Worm (Caenorhabditis elegans): ENCODE measurements around the gene W02B3.7.

The W02B3.7 gene

ce11 chrIII:691933-692332 lies at the start of gene W02B3.7:
Gene W02B3.7, minus strand, starts transcription at chrIII:692033.
- no peak for TF ChIP-seq flt-1 (GFP tag; IDR thresholded peaks at IDR 0.05)
- TF ChIP-seq sea-1 (GFP tag; conservative IDR thresholded peaks at IDR 0.05) = no peak
- TF ChIP-seq ets-7 (tag; optimal IDR thresholded peaks at IDR 0.05) = no peak
- no peak for TF ChIP-seq ceh-36 (tag; optimal IDR thresholded peaks at IDR 0.05)
- TF ChIP-seq tra-4 (tag; optimal IDR thresholded peaks at IDR 0.05) = no peak
- TF ChIP-seq F13C5.2 (tag; optimal IDR thresholded peaks at IDR 0.05) = no peak
- no peak for TF ChIP-seq hmbx-1 (tag; optimal IDR thresholded peaks at IDR 0.05)
- no peak for TF ChIP-seq B0310.2 (tag; optimal IDR thresholded peaks at IDR 0.05)
- TF ChIP-seq pes-1 (GFP tag; IDR thresholded peaks at IDR 0.05) = no peak
- no peak for TF ChIP-seq scrt-1 (GFP tag; IDR thresholded peaks at IDR 0.05)
- TF ChIP-seq tbx-37 (GFP tag; conservative IDR thresholded peaks at IDR 0.05) = no peak
- no peak for TF ChIP-seq tbx-11 (GFP tag; IDR thresholded peaks at IDR 0.05)
- no peak for TF ChIP-seq ceh-13 (GFP tag; optimal IDR thresholded peaks at IDR 0.05)
- TF ChIP-seq aly-1 (tag; optimal IDR thresholded peaks at IDR 0.05) = no peak
- TF ChIP-seq ama-1 (optimal IDR thresholded peaks at IDR 0.05) = no peak
- TF ChIP-seq hmg-4 (GFP tag; optimal IDR thresholded peaks at IDR 0.05) = no peak
- TF ChIP-seq hnd-1 (tag; optimal IDR thresholded peaks at IDR 0.05) = no peak

DNA sequence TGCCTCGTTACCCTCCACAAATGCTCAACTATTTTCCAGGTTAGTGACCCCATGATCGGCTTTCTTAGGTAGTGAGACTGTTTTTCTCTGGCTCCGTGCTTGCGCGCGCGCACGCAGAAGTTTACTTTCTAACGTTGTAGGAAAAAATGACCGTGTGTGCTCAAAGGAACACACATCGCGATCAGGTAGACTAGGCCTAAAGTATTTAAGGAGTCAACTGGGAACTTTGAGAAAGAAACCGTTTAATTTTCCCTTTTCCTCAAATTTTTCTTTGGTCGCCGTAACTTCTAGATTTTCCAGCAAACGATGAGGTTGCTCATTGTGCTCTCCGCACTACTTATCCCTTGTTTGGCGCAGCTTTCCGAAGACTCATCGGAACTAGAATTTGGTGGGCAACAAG lies 48.5 kb upstream of the W02B3.7 start, which contains the start of gene idpp-1:
idpp-1 (plus strand) TSS at position 301 of the 400 bp plus-strand sequence.
- TF ChIP-seq sea-1 (GFP tag; conservative IDR thresholded peaks at IDR 0.05) = no peak

- no peak for TF ChIP-seq ets-7 (tag; optimal IDR thresholded peaks at IDR 0.05)
- TF ChIP-seq sea-1 (GFP tag; conservative IDR thresholded peaks at IDR 0.05) = no peak
- no peak for TF ChIP-seq ceh-36 (tag; optimal IDR thresholded peaks at IDR 0.05)
- no peak for TF ChIP-seq pes-1 (GFP tag; IDR thresholded peaks at IDR 0.05)
- TF ChIP-seq ama-1 (optimal IDR thresholded peaks at IDR 0.05) = no peak
- no peak for TF ChIP-seq F13C5.2 (tag; optimal IDR thresholded peaks at IDR 0.05)
- no peak for TF ChIP-seq hmg-4 (GFP tag; optimal IDR thresholded peaks at IDR 0.05)
- no peak for TF ChIP-seq aly-1 (tag; optimal IDR thresholded peaks at IDR 0.05)
- TF ChIP-seq tbx-11 (GFP tag; IDR thresholded peaks at IDR 0.05) = no peak
- no peak for TF ChIP-seq hnd-1 (tag; optimal IDR thresholded peaks at IDR 0.05)
- TF ChIP-seq flt-1 (GFP tag; IDR thresholded peaks at IDR 0.05) = no peak
- TF ChIP-seq B0310.2 (tag; optimal IDR thresholded peaks at IDR 0.05) = no peak
- TF ChIP-seq hmbx-1 (tag; optimal IDR thresholded peaks at IDR 0.05) = no peak
Measured at ce11 chrIII:728694-729093, 36.9 kb upstream of the W02B3.7 start.

DNA sequence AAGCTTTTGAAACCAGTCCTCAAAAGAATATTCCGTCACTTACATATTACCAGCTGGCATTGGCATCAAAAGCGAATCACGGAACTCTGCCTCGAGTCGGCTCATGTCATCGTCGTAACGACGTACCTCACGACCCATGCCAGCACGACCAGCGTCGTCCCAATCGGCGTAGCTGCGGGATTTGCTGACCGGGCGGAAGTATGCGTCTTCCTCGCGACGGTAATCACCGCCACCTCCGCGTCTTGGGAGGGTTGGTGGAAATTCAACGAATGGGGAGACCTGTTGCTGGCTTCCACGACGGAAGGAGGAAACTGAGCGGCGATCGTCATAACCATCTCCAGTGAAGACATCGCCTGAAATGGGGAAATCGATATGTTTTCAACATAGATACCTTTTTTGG lies 36.2 kb upstream of the W02B3.7 start:
- TF ChIP-seq ceh-36 (tag; optimal IDR thresholded peaks at IDR 0.05) (no peak), hmbx-1 (tag; optimal IDR thresholded peaks at IDR 0.05) (no peak), hmg-4 (GFP tag; optimal IDR thresholded peaks at IDR 0.05) (no peak), flt-1 (GFP tag; IDR thresholded peaks at IDR 0.05) (no peak), B0310.2 (tag; optimal IDR thresholded peaks at IDR 0.05) (no peak), tra-4 (tag; optimal IDR thresholded peaks at IDR 0.05) (no peak)

ce11 chrIII:724819-725218 lies 33.0 kb upstream of the W02B3.7 start, which contains the start of gene flp-24:
Gene flp-24, plus strand, starts transcription at chrIII:725119.
- TF ChIP-seq ets-7 (tag; optimal IDR thresholded peaks at IDR 0.05) = no peak
- no peak for TF ChIP-seq hnd-1 (tag; optimal IDR thresholded peaks at IDR 0.05)
- TF ChIP-seq tbx-11 (GFP tag; IDR thresholded peaks at IDR 0.05) = no peak
- no peak for TF ChIP-seq F13C5.2 (tag; optimal IDR thresholded peaks at IDR 0.05)
- no peak for TF ChIP-seq tra-4 (tag; optimal IDR thresholded peaks at IDR 0.05)
- no peak for TF ChIP-seq B0310.2 (tag; optimal IDR thresholded peaks at IDR 0.05)
- no peak for TF ChIP-seq ceh-13 (GFP tag; optimal IDR thresholded peaks at IDR 0.05)
- no peak for TF ChIP-seq flt-1 (GFP tag; IDR thresholded peaks at IDR 0.05)
- no peak for TF ChIP-seq sea-1 (GFP tag; conservative IDR thresholded peaks at IDR 0.05)
- no peak for TF ChIP-seq pes-1 (GFP tag; IDR thresholded peaks at IDR 0.05)
- TF ChIP-seq hmbx-1 (tag; optimal IDR thresholded peaks at IDR 0.05) = no peak

- no peak for TF ChIP-seq ets-7 (tag; optimal IDR thresholded peaks at IDR 0.05)
- no peak for TF ChIP-seq B0310.2 (tag; optimal IDR thresholded peaks at IDR 0.05)
- no peak for TF ChIP-seq aly-1 (tag; optimal IDR thresholded peaks at IDR 0.05)
- TF ChIP-seq hmg-4 (GFP tag; optimal IDR thresholded peaks at IDR 0.05) = no peak
- TF ChIP-seq sea-1 (GFP tag; conservative IDR thresholded peaks at IDR 0.05) = no peak
- TF ChIP-seq tra-4 (tag; optimal IDR thresholded peaks at IDR 0.05) = no peak
- TF ChIP-seq tbx-37 (GFP tag; conservative IDR thresholded peaks at IDR 0.05) = no peak
- no peak for TF ChIP-seq ceh-36 (tag; optimal IDR thresholded peaks at IDR 0.05)
- no peak for TF ChIP-seq ama-1 (optimal IDR thresholded peaks at IDR 0.05)
- no peak for TF ChIP-seq hnd-1 (tag; optimal IDR thresholded peaks at IDR 0.05)
- no peak for TF ChIP-seq scrt-1 (GFP tag; IDR thresholded peaks at IDR 0.05)
Measured at ce11 chrIII:710042-710441, 18.2 kb upstream of the W02B3.7 start.

ce11 chrIII:698814-699213 lies 7.0 kb upstream of the W02B3.7 start:
- peak; percentile 63; the same call in 1 of the 2 replicates for TF ChIP-seq scrt-1 (GFP tag; IDR thresholded peaks at IDR 0.05)
- TF ChIP-seq sea-1 (GFP tag; conservative IDR thresholded peaks at IDR 0.05) = 0 out of 2 replicates have a peak, but pooled peaks have one; percentile 30
- no peak for TF ChIP-seq ceh-36 (tag; optimal IDR thresholded peaks at IDR 0.05)
- TF ChIP-seq F13C5.2 (tag; optimal IDR thresholded peaks at IDR 0.05) = no peak
- TF ChIP-seq tbx-37 (GFP tag; conservative IDR thresholded peaks at IDR 0.05) = no peak
- TF ChIP-seq hmg-4 (GFP tag; optimal IDR thresholded peaks at IDR 0.05) = peak; percentile 11
- peak; percentile 65 for TF ChIP-seq pes-1 (GFP tag; IDR thresholded peaks at IDR 0.05)

- TF ChIP-seq ama-1 (optimal IDR thresholded peaks at IDR 0.05) = no peak
- no peak for TF ChIP-seq scrt-1 (GFP tag; IDR thresholded peaks at IDR 0.05)
- no peak for TF ChIP-seq tra-4 (tag; optimal IDR thresholded peaks at IDR 0.05)
Measured at ce11 chrIII:696372-696771, 4.5 kb upstream of the W02B3.7 start, which contains the start of gene sel-15. Gene sel-15, minus strand, starts transcription at chrIII:696472.
